Fruit fly (Drosophila melanogaster) whole organism, embryonic: ENCODE measurements around the gene Pdhb.

Experiments
- CG10979 ChIP-seq: fragments of 200-800 bp; sonication (Bioruptor generic); optimal IDR thresholded peaks from 2 replicates; lab custom pipeline; 2018; ENCODE audit warnings: missing biosample characterization, mild to moderate bottlenecking, missing genetic modification characterization, moderate library complexity
- CG11696 ChIP-seq: fragments of 200-800 bp; sonication (Bioruptor generic); IDR thresholded peaks from 2 replicates; pipeline ENCODE4 v1.3.6; 2022; ENCODE audit warnings: missing biosample characterization, missing genetic modification characterization
- CG12299 ChIP-seq: fragments of 200-800 bp; sonication (Bioruptor generic); optimal IDR thresholded peaks from 2 replicates; lab custom pipeline; 2018; ENCODE audit warnings: missing biosample characterization, mild to moderate bottlenecking, missing genetic modification characterization
- CG12769 ChIP-seq: fragments of 200-800 bp; sonication (Bioruptor generic); optimal IDR thresholded peaks from 2 replicates; lab custom pipeline; 2019; ENCODE audit warnings: missing biosample characterization, mild to moderate bottlenecking, missing genetic modification characterization, moderate library complexity
- CG15011 ChIP-seq: fragments of 200-800 bp; sonication (Bioruptor generic); optimal IDR thresholded peaks from 3 replicates; lab custom pipeline; 2018; ENCODE audit warnings: missing biosample characterization, mild to moderate bottlenecking, missing genetic modification characterization
- CG2120 ChIP-seq: fragments of 200-800 bp; sonication (Bioruptor generic); optimal IDR thresholded peaks from 3 replicates; lab custom pipeline; 2016; ENCODE audit warnings: missing biosample characterization, missing genetic modification characterization
- CG2199 ChIP-seq: fragments of 200-800 bp; sonication (Bioruptor generic); IDR thresholded peaks from 3 replicates; pipeline ENCODE4 v1.3.6; 2022; ENCODE audit warnings: missing biosample characterization, missing genetic modification characterization
- CG2712 ChIP-seq: fragments of 200-800 bp; optimal IDR thresholded peaks from 3 replicates; lab custom pipeline; 2019; ENCODE audit warnings: missing biosample characterization, mild to moderate bottlenecking, missing genetic modification characterization, moderate library complexity
- CG32767 ChIP-seq: fragments of 200-800 bp; sonication (Bioruptor generic); IDR thresholded peaks from 2 replicates; pipeline ENCODE4 v1.3.6; 2022; ENCODE audit warnings: missing biosample characterization, missing genetic modification characterization
- CG33557 ChIP-seq: fragments of 200-800 bp; sonication (Bioruptor generic); optimal IDR thresholded peaks from 2 replicates; lab custom pipeline; 2019; ENCODE audit warnings: missing biosample characterization, mild to moderate bottlenecking, missing genetic modification characterization, moderate library complexity
- CG6765 ChIP-seq: fragments of 200-800 bp; sonication (Bioruptor generic); optimal IDR thresholded peaks from 3 replicates; lab custom pipeline; 2017; ENCODE audit warnings: missing biosample characterization, mild to moderate bottlenecking, missing genetic modification characterization
- CG7928 ChIP-seq: fragments of 200-800 bp; sonication (Bioruptor generic); optimal IDR thresholded peaks from 2 replicates; lab custom pipeline; 2017; ENCODE audit warnings: missing biosample characterization, mild to moderate bottlenecking, missing genetic modification characterization
- CHES-1-like ChIP-seq: fragments of 200-800 bp; sonication (Bioruptor generic); optimal IDR thresholded peaks from 2 replicates; lab custom pipeline; 2016; ENCODE audit warnings: missing biosample characterization, missing genetic modification characterization
- CoRest ChIP-seq: fragments of 200-800 bp; sonication (Bioruptor generic); optimal IDR thresholded peaks from 3 replicates; lab custom pipeline; 2018; ENCODE audit warnings: missing biosample characterization, mild to moderate bottlenecking, missing genetic modification characterization, moderate library complexity
- Gsc ChIP-seq: fragments of 200-800 bp; sonication (Bioruptor generic); IDR thresholded peaks from 2 replicates; pipeline ENCODE4 v1.3.6; 2022; ENCODE audit warnings: missing biosample characterization, missing genetic modification characterization
- HmgD ChIP-seq: fragments of 200-800 bp; sonication (Bioruptor generic); optimal IDR thresholded peaks from 3 replicates; lab custom pipeline; 2016; ENCODE audit warnings: missing biosample characterization, missing genetic modification characterization
- MESR4 ChIP-seq: fragments of 200-800 bp; sonication (Bioruptor generic); optimal IDR thresholded peaks from 2 replicates; lab custom pipeline; 2018; ENCODE audit warnings: missing biosample characterization, mild to moderate bottlenecking, missing genetic modification characterization, moderate library complexity
- Med ChIP-seq: fragments of 200-800 bp; sonication (Bioruptor generic); peaks from one replicate; lab custom pipeline; 2016; ENCODE audit warnings: missing biosample characterization, missing genetic modification characterization, mild to moderate bottlenecking, inconsistent platforms, moderate library complexity
- NC2β ChIP-seq: fragments of 200-800 bp; sonication (Bioruptor generic); optimal IDR thresholded peaks from 2 replicates; lab custom pipeline; 2016; ENCODE audit warnings: missing biosample characterization, missing genetic modification characterization
- Rfx ChIP-seq: fragments of 200-800 bp; sonication (Bioruptor generic); IDR thresholded peaks from 2 replicates; pipeline ENCODE4 v1.3.6; 2022; ENCODE audit warnings: missing biosample characterization, missing genetic modification characterization
- abd-A ChIP-seq: fragments of 200-800 bp; sonication (Bioruptor generic); optimal IDR thresholded peaks from 3 replicates; lab custom pipeline; 2019; ENCODE audit warnings: missing biosample characterization, mild to moderate bottlenecking, missing genetic modification characterization, moderate library complexity
- chinmo ChIP-seq: fragments of 200-800 bp; sonication (Bioruptor generic); IDR thresholded peaks from 4 replicates; pipeline ENCODE4 v1.3.6; 2022; ENCODE audit warnings: missing biosample characterization, missing genetic modification characterization; ENCODE audit not compliant: partially characterized antibody
- crol ChIP-seq: fragments of 200-800 bp; sonication (Bioruptor generic); IDR thresholded peaks from 2 replicates; pipeline ENCODE4 v1.3.6; 2022; ENCODE audit warnings: missing biosample characterization, missing genetic modification characterization
- cwo ChIP-seq: fragments of 200-800 bp; sonication (Bioruptor generic); optimal IDR thresholded peaks from 3 replicates; lab custom pipeline; 2017; ENCODE audit warnings: missing biosample characterization, missing genetic modification characterization, mild to moderate bottlenecking, moderate library complexity, missing genetic modification reagents
- dysf ChIP-seq: fragments of 200-800 bp; sonication (Bioruptor generic); IDR thresholded peaks from 3 replicates; pipeline ENCODE4 v1.3.6; 2022; ENCODE audit warnings: missing biosample characterization, missing genetic modification characterization
- gcm ChIP-seq: fragments of 200-800 bp; sonication (Bioruptor generic); optimal IDR thresholded peaks from 2 replicates; lab custom pipeline; 2019; ENCODE audit warnings: missing biosample characterization, mild to moderate bottlenecking, missing genetic modification characterization, moderate library complexity
- grn ChIP-seq: fragments of 200-800 bp; sonication (Bioruptor generic); optimal IDR thresholded peaks from 3 replicates; lab custom pipeline; 2017; ENCODE audit warnings: missing biosample characterization, missing genetic modification characterization
- hth ChIP-seq: fragments of >200 bp; optimal IDR thresholded peaks from 2 replicates; lab custom pipeline; 2017; ENCODE audit warnings: inconsistent platforms
- ind ChIP-seq: fragments of 200-800 bp; sonication (Bioruptor generic); optimal IDR thresholded peaks from 3 replicates; lab custom pipeline; 2016; ENCODE audit warnings: missing biosample characterization, missing genetic modification characterization
- jigr1 ChIP-seq: fragments of 200-800 bp; sonication (Bioruptor generic); IDR thresholded peaks from 3 replicates; pipeline ENCODE4 v1.3.6; 2022; ENCODE audit warnings: missing biosample characterization, missing genetic modification characterization
- kni ChIP-seq: fragments of 200-800 bp; sonication (Bioruptor generic); optimal IDR thresholded peaks from 3 replicates; lab custom pipeline; 2017; ENCODE audit warnings: mild to moderate bottlenecking, missing biosample characterization, missing genetic modification reagents, missing genetic modification characterization
- lbe ChIP-seq: fragments of 200-800 bp; sonication (Bioruptor generic); optimal IDR thresholded peaks from 2 replicates; lab custom pipeline; 2016; ENCODE audit warnings: missing biosample characterization, mild to moderate bottlenecking, missing genetic modification characterization
- pan ChIP-seq, 4 experiments: fragments of >200 bp in 3 of 4; fragments of 200-800 bp in 1 of 4; sonication (Bioruptor generic) in 1 of 4; optimal IDR thresholded peaks in 3 of 4; IDR thresholded peaks in 1 of 4; 2 replicates each; pipeline versions ENCODE4 v1.3.6 to Lab custom; 2017 to 2022; ENCODE audit warnings: missing biosample characterization in 2 of 4, missing genetic modification characterization in 2 of 4, mixed read lengths in 1 of 4
- prd ChIP-seq, 3 experiments: fragments of >200 bp in 2 of 3; fragments of 200-800 bp in 1 of 3; sonication (Bioruptor generic) in 1 of 3; optimal IDR thresholded peaks in 2 of 3; IDR thresholded peaks in 1 of 3; 2 replicates in 2 of 3; 3 replicates in 1 of 3; pipeline versions ENCODE4 v1.3.6 to Lab custom; 2017 to 2022; ENCODE audit warnings: missing biosample characterization in 1 of 3, missing genetic modification characterization in 1 of 3
- pros ChIP-seq: fragments of 200-800 bp; sonication (Bioruptor generic); optimal IDR thresholded peaks from 3 replicates; lab custom pipeline; 2019; ENCODE audit warnings: missing biosample characterization, mild to moderate bottlenecking, missing genetic modification characterization, moderate library complexity
- seq ChIP-seq: fragments of 200-800 bp; sonication (Bioruptor generic); IDR thresholded peaks from 2 replicates; pipeline ENCODE4 v1.3.6; 2022; ENCODE audit warnings: missing biosample characterization, missing genetic modification characterization
- shn ChIP-seq: fragments of 200-800 bp; sonication (Bioruptor generic); optimal IDR thresholded peaks from 3 replicates; lab custom pipeline; 2016; ENCODE audit warnings: missing biosample characterization, missing genetic modification characterization
- sob ChIP-seq: fragments of 200-800 bp; sonication (Bioruptor generic); IDR thresholded peaks from 2 replicates; pipeline ENCODE4 v1.3.6; 2022; ENCODE audit warnings: missing biosample characterization, missing genetic modification characterization
- sqz ChIP-seq: fragments of 200-800 bp; sonication (Bioruptor generic); optimal IDR thresholded peaks from 3 replicates; lab custom pipeline; 2018; ENCODE audit warnings: missing biosample characterization, mild to moderate bottlenecking, missing genetic modification characterization
- zfh1 ChIP-seq: fragments of 200-800 bp; sonication (Bioruptor generic); IDR thresholded peaks from 3 replicates; pipeline ENCODE4 v1.3.6; 2022; ENCODE audit warnings: missing biosample characterization, missing genetic modification characterization

Gene Pdhb

dm6 chr3R:29077572-29077971 lies 35.3 kb upstream of the Pdhb start (continued):
- TF ChIP-seq prd (optimal IDR thresholded peaks at IDR 0.05; lab: Kevin White, UChicago), result no peak
- TF ChIP-seq prd (GFP tag; IDR thresholded peaks at IDR 0.05; lab: Robert Waterston, UW), result no peak
- no peak for TF ChIP-seq jigr1 (GFP tag; lab: Robert Waterston, UW)
- no peak for TF ChIP-seq CG15011 (GFP tag; lab: Kevin White, UChicago)
- peak; percentile 7 for TF ChIP-seq CG6765 (GFP tag; lab: Kevin White, UChicago)
- TF ChIP-seq shn (GFP tag; lab: Kevin White, UChicago), result no peak
- no peak for TF ChIP-seq kni (GFP tag; lab: Kevin White, UChicago)
- TF ChIP-seq lbe (GFP tag; lab: Kevin White, UChicago), result no peak
- no peak for TF ChIP-seq ind (GFP tag; lab: Kevin White, UChicago)
- no peak for TF ChIP-seq pan (optimal IDR thresholded peaks at IDR 0.05; lab: Kevin White, UChicago)
- TF ChIP-seq pan (GFP tag; optimal IDR thresholded peaks at IDR 0.05 in 1 of 2, IDR thresholded peaks at IDR 0.05 in 1 of 2), result peak in 1 of 2 experiments; percentile 6
- no peak for TF ChIP-seq Gsc (GFP tag; lab: Robert Waterston, UW)
- TF ChIP-seq Rfx (GFP tag; lab: Robert Waterston, UW), result 0 out of 2 replicates have a peak, but pooled peaks have one; percentile 28
- no peak for TF ChIP-seq CG10979 (tag; lab: Kevin White, UChicago)
- TF ChIP-seq gcm, result no peak
- TF ChIP-seq CG12769 (tag; lab: Kevin White, UChicago), result peak; percentile 34
- no peak for TF ChIP-seq dysf
- no peak for TF ChIP-seq MESR4
- TF ChIP-seq CG32767 (GFP tag; lab: Robert Waterston, UW), result no peak
- no peak for TF ChIP-seq CG33557 (GFP tag; lab: Kevin White, UChicago)
- no peak for TF ChIP-seq CG12299 (tag; lab: Kevin White, UChicago)
- TF ChIP-seq CG2199, result no peak
- TF ChIP-seq CG2120 (GFP tag; lab: Kevin White, UChicago), result no peak
- TF ChIP-seq NC2β (GFP tag; lab: Kevin White, UChicago), result no peak
- TF ChIP-seq HmgD, result no peak
- peak; percentile 52 for TF ChIP-seq seq
- 0 out of 2 replicates have a peak, but pooled peaks have one; percentile 27 for TF ChIP-seq sob (GFP tag; lab: Robert Waterston, UW)
- TF ChIP-seq CG2712 (tag; lab: Kevin White, UChicago), result no peak
- TF ChIP-seq CHES-1-like (GFP tag; lab: Kevin White, UChicago), result no peak
- TF ChIP-seq hth (lab: Kevin White, UChicago), result no peak
- TF ChIP-seq CG11696 (GFP tag; lab: Robert Waterston, UW), result 0 out of 2 replicates have a peak, but pooled peaks have one; percentile 17
- no peak for TF ChIP-seq CoRest (tag; lab: Kevin White, UChicago)
- no peak for TF ChIP-seq grn (GFP tag; lab: Kevin White, UChicago)

dm6 chr3R:29082034-29082433 lies 30.8 kb upstream of the Pdhb start:
- peak; percentile 1 for TF ChIP-seq sqz (GFP tag; lab: Kevin White, UChicago)
- TF ChIP-seq cwo (GFP tag; lab: Kevin White, UChicago), result peak; percentile 72
- TF ChIP-seq abd-A (tag; lab: Kevin White, UChicago), result peak; percentile 27
- TF ChIP-seq zfh1 (GFP tag; lab: Robert Waterston, UW), result 0 out of 3 replicates have a peak, but pooled peaks have one; percentile 9
- TF ChIP-seq crol, result peak; percentile 44; the same call in 1 of the 2 replicates
- TF ChIP-seq pros (GFP tag; lab: Kevin White, UChicago), result peak; percentile 12
- 0 out of 4 replicates have a peak, but pooled peaks have one; percentile 28 for TF ChIP-seq chinmo
- TF ChIP-seq CG7928, result no peak
- peak; percentile 44 for TF ChIP-seq Med (GFP tag; lab: Kevin White, UChicago)
- no peak for TF ChIP-seq CG12299 (tag; lab: Kevin White, UChicago)
